Fruit fly (Drosophila melanogaster) whole organism, embryonic: Measurements from ENCODE around the gene ath.

ENCODE experiments used
- Atf-2 ChIP-seq: fragments of 200-800 bp; sonication (Bioruptor generic); optimal IDR thresholded peaks from 2 replicates; lab custom pipeline; 2016; ENCODE audit warnings: missing biosample characterization, missing genetic modification characterization
- BEAF-32 ChIP-seq: fragments of 200-800 bp; sonication (Bioruptor generic); optimal IDR thresholded peaks from 3 replicates; lab custom pipeline; 2017; ENCODE audit warnings: missing biosample characterization, missing genetic modification characterization, mild to moderate bottlenecking, moderate library complexity, missing genetic modification reagents
- CG10274 ChIP-seq: fragments of 200-800 bp; sonication (Bioruptor generic); optimal IDR thresholded peaks from 3 replicates; lab custom pipeline; 2017; ENCODE audit warnings: missing biosample characterization, mild to moderate bottlenecking, missing genetic modification characterization
- CG11560 ChIP-seq: fragments of 200-800 bp; sonication (Bioruptor generic); IDR thresholded peaks from 3 replicates; pipeline ENCODE4 v1.3.6; 2022; ENCODE audit warnings: missing biosample characterization, missing genetic modification characterization
- CG1529 ChIP-seq: fragments of 200-800 bp; sonication (Bioruptor generic); optimal IDR thresholded peaks from 3 replicates; lab custom pipeline; 2018; ENCODE audit warnings: missing biosample characterization, missing genetic modification characterization
- CG1602 ChIP-seq: fragments of 200-800 bp; sonication (Bioruptor generic); optimal IDR thresholded peaks from 3 replicates; lab custom pipeline; 2016; ENCODE audit warnings: missing biosample characterization, missing genetic modification characterization
- CG17328 ChIP-seq: fragments of 200-800 bp; sonication (Bioruptor generic); IDR thresholded peaks from 2 replicates; pipeline ENCODE4 v1.3.6; 2022; ENCODE audit warnings: missing biosample characterization, missing genetic modification characterization
- CG30403 ChIP-seq: fragments of 200-800 bp; sonication (Bioruptor generic); optimal IDR thresholded peaks from 3 replicates; lab custom pipeline; 2016; ENCODE audit warnings: missing biosample characterization, missing genetic modification characterization
- CG4424 ChIP-seq: fragments of 200-800 bp; sonication (Bioruptor generic); optimal IDR thresholded peaks from 3 replicates; lab custom pipeline; 2016; ENCODE audit warnings: missing biosample characterization, missing genetic modification characterization
- CG4730 ChIP-seq: fragments of 200-800 bp; sonication (Bioruptor generic); IDR thresholded peaks from 2 replicates; pipeline ENCODE4 v1.3.6; 2022; ENCODE audit warnings: missing biosample characterization, missing genetic modification characterization
- CG6765 ChIP-seq: fragments of 200-800 bp; sonication (Bioruptor generic); optimal IDR thresholded peaks from 3 replicates; lab custom pipeline; 2017; ENCODE audit warnings: missing biosample characterization, mild to moderate bottlenecking, missing genetic modification characterization
- CG7372 ChIP-seq: fragments of 200-800 bp; sonication (Bioruptor generic); IDR thresholded peaks from 2 replicates; pipeline ENCODE4 v1.3.6; 2022; ENCODE audit warnings: missing biosample characterization, missing genetic modification characterization
- CG8478 ChIP-seq: fragments of >200 bp; optimal IDR thresholded peaks from 2 replicates; lab custom pipeline; 2018
- CG9876 ChIP-seq: fragments of 200-800 bp; sonication (Bioruptor generic); optimal IDR thresholded peaks from 2 replicates; lab custom pipeline; 2016; ENCODE audit warnings: missing biosample characterization, missing genetic modification characterization
- Dad ChIP-seq: fragments of 200-800 bp; sonication (Bioruptor generic); optimal IDR thresholded peaks from 3 replicates; lab custom pipeline; 2016; ENCODE audit warnings: missing biosample characterization, missing genetic modification characterization
- Dp ChIP-seq: fragments of 200-800 bp; sonication (Bioruptor generic); optimal IDR thresholded peaks from 2 replicates; lab custom pipeline; 2018; ENCODE audit warnings: missing biosample characterization, mild to moderate bottlenecking, missing genetic modification characterization, moderate library complexity
- Gsc ChIP-seq: fragments of 200-800 bp; sonication (Bioruptor generic); IDR thresholded peaks from 2 replicates; pipeline ENCODE4 v1.3.6; 2022; ENCODE audit warnings: missing biosample characterization, missing genetic modification characterization
- HmgD ChIP-seq: fragments of 200-800 bp; sonication (Bioruptor generic); optimal IDR thresholded peaks from 3 replicates; lab custom pipeline; 2016; ENCODE audit warnings: missing biosample characterization, missing genetic modification characterization
- Hr78 ChIP-seq, 2 experiments: fragments of 200-800 bp in 1 of 2; fragments of >200 bp in 1 of 2; sonication (Bioruptor generic) in 1 of 2; optimal IDR thresholded peaks; 2 replicates each; lab custom pipeline; 2017 to 2019; ENCODE audit warnings: missing biosample characterization in 2 of 2, missing genetic modification characterization in 2 of 2, mild to moderate bottlenecking in 1 of 2, moderate library complexity in 1 of 2
- Lpt ChIP-seq: fragments of >200 bp; optimal IDR thresholded peaks from 2 replicates; lab custom pipeline; 2018; ENCODE audit warnings: missing biosample characterization, missing genetic modification characterization
- MESR4 ChIP-seq: fragments of 200-800 bp; sonication (Bioruptor generic); optimal IDR thresholded peaks from 2 replicates; lab custom pipeline; 2018; ENCODE audit warnings: missing biosample characterization, mild to moderate bottlenecking, missing genetic modification characterization, moderate library complexity
- Max ChIP-seq: fragments of 200-800 bp; sonication (Bioruptor generic); optimal IDR thresholded peaks from 2 replicates; lab custom pipeline; 2016; ENCODE audit warnings: missing biosample characterization, mild to moderate bottlenecking, missing genetic modification characterization
- Sox102F ChIP-seq: fragments of 200-800 bp; sonication (Bioruptor generic); optimal IDR thresholded peaks from 2 replicates; lab custom pipeline; 2018; ENCODE audit warnings: missing biosample characterization, mild to moderate bottlenecking, missing genetic modification characterization, moderate library complexity
- Sry-δ ChIP-seq: fragments of 200-800 bp; sonication (Bioruptor generic); optimal IDR thresholded peaks from 2 replicates; lab custom pipeline; 2016; ENCODE audit warnings: missing biosample characterization, missing genetic modification characterization
- Taf1 ChIP-seq: fragments of 200-800 bp; sonication (Bioruptor generic); IDR thresholded peaks from 2 replicates; pipeline ENCODE4 v1.3.6; 2022; ENCODE audit warnings: missing biosample characterization, missing genetic modification characterization
- Tbp ChIP-seq: fragments of >200 bp; optimal IDR thresholded peaks from 2 replicates; lab custom pipeline; 2018; ENCODE audit warnings: missing biosample characterization, missing genetic modification characterization
- aop ChIP-seq: fragments of 200-800 bp; sonication (Bioruptor generic); IDR thresholded peaks from 2 replicates; pipeline ENCODE4 v1.3.6; 2022; ENCODE audit warnings: missing biosample characterization, missing genetic modification characterization
- ara ChIP-seq: fragments of 200-800 bp; sonication (Bioruptor generic); IDR thresholded peaks from 2 replicates; pipeline ENCODE4 v1.3.6; 2022; ENCODE audit warnings: missing biosample characterization, missing genetic modification characterization
- ash1 ChIP-seq: fragments of 200-800 bp; sonication (Bioruptor generic); optimal IDR thresholded peaks from 2 replicates; lab custom pipeline; 2018; ENCODE audit warnings: missing biosample characterization, mild to moderate bottlenecking, missing genetic modification characterization
- ato ChIP-seq: fragments of 200-800 bp; sonication (Bioruptor generic); IDR thresholded peaks from 2 replicates; pipeline ENCODE4 v1.3.6; 2022; ENCODE audit warnings: missing biosample characterization, missing genetic modification characterization; ENCODE audit not compliant: partially characterized antibody
- bowl ChIP-seq: fragments of 200-800 bp; sonication (Bioruptor generic); IDR thresholded peaks from 2 replicates; pipeline ENCODE4 v1.3.6; 2022; ENCODE audit warnings: missing biosample characterization, missing genetic modification characterization
- bsh ChIP-seq, 2 experiments: fragments of 200-800 bp; sonication (Bioruptor generic); optimal IDR thresholded peaks; 2 replicates each; lab custom pipeline; 2017 to 2018; ENCODE audit warnings: mild to moderate bottlenecking in 2 of 2, missing biosample characterization in 2 of 2, missing genetic modification characterization in 2 of 2, moderate library complexity in 1 of 2
- cad ChIP-seq: fragments of >200 bp; optimal IDR thresholded peaks from 2 replicates; lab custom pipeline; 2017; ENCODE audit warnings: missing biosample characterization, missing genetic modification characterization
- disco-r ChIP-seq: fragments of 200-800 bp; sonication (Bioruptor generic); optimal IDR thresholded peaks from 2 replicates; lab custom pipeline; 2016; ENCODE audit warnings: missing biosample characterization, missing genetic modification characterization
- dpn ChIP-seq, 2 experiments: fragments of 200-800 bp; sonication (Bioruptor generic); optimal IDR thresholded peaks; 3 replicates each; lab custom pipeline; 2016; ENCODE audit warnings: missing biosample characterization in 2 of 2, missing genetic modification characterization in 2 of 2
- esg ChIP-seq: fragments of 200-800 bp; sonication (Bioruptor generic); conservative IDR thresholded peaks from 2 replicates; pipeline ENCODE4 v1.3.6; 2022; ENCODE audit warnings: missing biosample characterization, missing genetic modification characterization
- ftz-f1 ChIP-seq: fragments of 200-800 bp; sonication (Bioruptor generic); optimal IDR thresholded peaks from 2 replicates; lab custom pipeline; 2016; ENCODE audit warnings: missing biosample characterization, missing genetic modification characterization
- gsb-n ChIP-seq: fragments of 200-800 bp; sonication (Bioruptor generic); optimal IDR thresholded peaks from 3 replicates; lab custom pipeline; 2018; ENCODE audit warnings: missing biosample characterization, mild to moderate bottlenecking, missing genetic modification characterization
- hb ChIP-seq: fragments of 200-800 bp; sonication (Bioruptor generic); IDR thresholded peaks from 3 replicates; pipeline ENCODE4 v1.3.6; 2022; ENCODE audit warnings: missing biosample characterization, missing genetic modification characterization; ENCODE audit not compliant: partially characterized antibody
- lab ChIP-seq: fragments of 200-800 bp; sonication (Bioruptor generic); optimal IDR thresholded peaks from 3 replicates; lab custom pipeline; 2017; ENCODE audit warnings: missing biosample characterization, missing genetic modification characterization, mild to moderate bottlenecking, moderate library complexity, missing genetic modification reagents
- lbe ChIP-seq: fragments of 200-800 bp; sonication (Bioruptor generic); optimal IDR thresholded peaks from 2 replicates; lab custom pipeline; 2016; ENCODE audit warnings: missing biosample characterization, mild to moderate bottlenecking, missing genetic modification characterization
- maf-S ChIP-seq: fragments of 200-800 bp; sonication (Bioruptor generic); optimal IDR thresholded peaks from 2 replicates; lab custom pipeline; 2016; ENCODE audit warnings: missing biosample characterization, missing genetic modification characterization
- mirr ChIP-seq: fragments of 200-800 bp; sonication (Bioruptor generic); optimal IDR thresholded peaks from 3 replicates; lab custom pipeline; 2018; ENCODE audit warnings: missing biosample characterization, mild to moderate bottlenecking, missing genetic modification characterization
- mld ChIP-seq: fragments of 200-800 bp; sonication (Bioruptor generic); IDR thresholded peaks from 3 replicates; pipeline ENCODE4 v1.3.6; 2022; ENCODE audit warnings: missing biosample characterization, missing genetic modification characterization; ENCODE audit not compliant: partially characterized antibody
- phol ChIP-seq: fragments of 200-800 bp; sonication (Bioruptor generic); optimal IDR thresholded peaks from 3 replicates; lab custom pipeline; 2018; ENCODE audit warnings: missing biosample characterization, mild to moderate bottlenecking, missing genetic modification characterization, moderate library complexity
- shn ChIP-seq: fragments of 200-800 bp; sonication (Bioruptor generic); optimal IDR thresholded peaks from 3 replicates; lab custom pipeline; 2016; ENCODE audit warnings: missing biosample characterization, missing genetic modification characterization
- sima ChIP-seq: fragments of 200-800 bp; sonication (Bioruptor generic); optimal IDR thresholded peaks from 2 replicates; lab custom pipeline; 2016; ENCODE audit warnings: missing biosample characterization, missing genetic modification characterization
- tap ChIP-seq: fragments of 200-800 bp; optimal IDR thresholded peaks from 3 replicates; lab custom pipeline; 2019; ENCODE audit warnings: missing biosample characterization, mild to moderate bottlenecking, missing genetic modification characterization, moderate library complexity
- twi ChIP-seq: fragments of 200-800 bp; optimal IDR thresholded peaks from 2 replicates; lab custom pipeline; 2019; ENCODE audit warnings: missing biosample characterization, mild to moderate bottlenecking, missing genetic modification characterization, moderate library complexity
- zfh1 ChIP-seq: fragments of 200-800 bp; sonication (Bioruptor generic); IDR thresholded peaks from 3 replicates; pipeline ENCODE4 v1.3.6; 2022; ENCODE audit warnings: missing biosample characterization, missing genetic modification characterization

ath gene

dm6 chr2L:10210631-10211557 is at the start of gene ath, which contains the start of gene CG5727 (continued):
- TF ChIP-seq CG6765 (GFP tag; lab: Kevin White, UChicago) (no peak), disco-r (GFP tag; lab: Kevin White, UChicago) (no peak), bsh (GFP tag; optimal IDR thresholded peaks at IDR 0.05; lab: Kevin White, UChicago) (no peak), Sry-δ (GFP tag; lab: Kevin White, UChicago) (no peak), lbe (GFP tag; lab: Kevin White, UChicago) (no peak), Lpt (GFP tag; lab: Kevin White, UChicago) (no peak), aop (GFP tag; lab: Robert Waterston, UW) (no peak), Dad (GFP tag; lab: Kevin White, UChicago) (no peak), Dp (GFP tag; lab: Kevin White, UChicago) (no peak), CG1602 (GFP tag; lab: Kevin White, UChicago) (no peak), maf-S (GFP tag; lab: Kevin White, UChicago) (no peak), cad (no peak), ash1 (GFP tag; lab: Kevin White, UChicago) (no peak), shn (no peak), hb (no peak), CG17328 (GFP tag; lab: Robert Waterston, UW) (no peak), Tbp (GFP tag; lab: Kevin White, UChicago) (no peak), CG10274 (GFP tag; lab: Kevin White, UChicago) (no peak), CG7372 (GFP tag; lab: Robert Waterston, UW) (no peak), esg (GFP tag; lab: Robert Waterston, UW) (no peak), bowl (GFP tag; lab: Robert Waterston, UW) (no peak), Gsc (GFP tag; lab: Robert Waterston, UW) (no peak), BEAF-32 (GFP tag; lab: Kevin White, UChicago) (peak; percentile 18), CG1529 (no peak), Atf-2 (GFP tag; lab: Kevin White, UChicago) (no peak), Hr78 (GFP tag; optimal IDR thresholded peaks at IDR 0.05; lab: Kevin White, UChicago) (no peak), mirr (GFP tag; lab: Kevin White, UChicago) (no peak), zfh1 (no peak), sima (GFP tag; lab: Kevin White, UChicago) (no peak), MESR4 (GFP tag; lab: Kevin White, UChicago) (peak; percentile 12), twi (tag; lab: Kevin White, UChicago) (no peak), CG30403 (peak; percentile 26), mld (GFP tag; lab: Robert Waterston, UW) (no peak), CG4424 (GFP tag; lab: Kevin White, UChicago) (peak; percentile 34), CG4730 (no peak), gsb-n (no peak), ftz-f1 (GFP tag; lab: Kevin White, UChicago) (no peak), Taf1 (GFP tag; lab: Robert Waterston, UW) (no peak), CG9876 (GFP tag; lab: Kevin White, UChicago) (no peak), lab (GFP tag; lab: Kevin White, UChicago) (no peak), tap (tag; lab: Kevin White, UChicago) (no peak), phol (peak; percentile 28), ato (GFP tag; lab: Robert Waterston, UW) (no peak), dpn (GFP tag; optimal IDR thresholded peaks at IDR 0.05; lab: Kevin White, UChicago) (no peak), CG11560 (tag; lab: Robert Waterston, UW) (no peak), Max (GFP tag; lab: Kevin White, UChicago) (peak; percentile 50), HmgD (GFP tag; lab: Kevin White, UChicago) (no peak), CG8478 (lab: Kevin White, UChicago) (no peak), Sox102F (GFP tag; lab: Kevin White, UChicago) (no peak), ara (GFP tag; lab: Robert Waterston, UW) (no peak)
